1 fruit fly cellular context compared by ENCODE assay signal in genomic region chr3L:1794943-1795696, dm6.
A peak's percentile ranks its signal among the peaks of the same experiment; 100 is the strongest.
TF ChIP-seq lines count a peak whose summit lies in the region.

Gene alpha-Spec, minus strand, starts transcription at chr3L:1795328.
Gene dlt, minus strand, starts transcription at chr3L:1795328.
Gene Cdc37, plus strand, starts transcription at chr3L:1795392.

TF ChIP-seq in whole organism, embryonic, 481 proteins besides CTCF, POLR2A, EP300 and RAD21 (continued from another document):
- TF ChIP-seq shn (GFP tag; optimal IDR thresholded peaks at IDR 0.05; lab: Kevin White, UChicago) (no peak), ci (GFP tag; IDR thresholded peaks at IDR 0.05; lab: Robert Waterston, UW) (no peak), CG31441 (GFP tag; IDR thresholded peaks at IDR 0.05; lab: Robert Waterston, UW) (no peak), CG7963 (GFP tag; IDR thresholded peaks at IDR 0.05; lab: Robert Waterston, UW; ENCODE audit: partially characterized antibody) (peak; percentile 79), CG31365 (tag; optimal IDR thresholded peaks at IDR 0.05; lab: Kevin White, UChicago) (peak; percentile 9), kay (GFP tag; optimal IDR thresholded peaks at IDR 0.05; lab: Kevin White, UChicago) (no peak), CG13123 (GFP tag; optimal IDR thresholded peaks at IDR 0.05; lab: Kevin White, UChicago) (no peak), Ssrp (tag; optimal IDR thresholded peaks at IDR 0.05; lab: Kevin White, UChicago) (no peak), NfI (GFP tag; optimal IDR thresholded peaks at IDR 0.05; lab: Kevin White, UChicago) (peak; percentile 35), CG4617 (GFP tag; optimal IDR thresholded peaks at IDR 0.05; lab: Kevin White, UChicago; ENCODE audit: borderline replicate concordance) (peak; percentile 78), gcm (GFP tag; optimal IDR thresholded peaks at IDR 0.05; lab: Kevin White, UChicago) (no peak), tna (GFP tag; IDR thresholded peaks at IDR 0.05; lab: Robert Waterston, UW; ENCODE audit: partially characterized antibody) (peak; percentile 74), Sry-β (GFP tag; optimal IDR thresholded peaks at IDR 0.05; lab: Kevin White, UChicago) (no peak), CG17361 (GFP tag; IDR thresholded peaks at IDR 0.05; lab: Robert Waterston, UW) (no peak), YL-1 (GFP tag; optimal IDR thresholded peaks at IDR 0.05; lab: Kevin White, UChicago) (peak; percentile 85), tio (GFP tag; optimal IDR thresholded peaks at IDR 0.05; lab: Kevin White, UChicago) (no peak), ro (GFP tag; IDR thresholded peaks at IDR 0.05; lab: Robert Waterston, UW) (no peak), Bteb2 (GFP tag; optimal IDR thresholded peaks at IDR 0.05; lab: Kevin White, UChicago) (peak; percentile 6), psq (GFP tag; optimal IDR thresholded peaks at IDR 0.05; lab: Kevin White, UChicago) (no peak), CG14050 (GFP tag; IDR thresholded peaks at IDR 0.05; lab: Robert Waterston, UW) (no peak), CG10565 (GFP tag; optimal IDR thresholded peaks at IDR 0.05; lab: Kevin White, UChicago) (no peak), knrl (GFP tag; IDR thresholded peaks at IDR 0.05; lab: Robert Waterston, UW; ENCODE audit: partially characterized antibody) (peak; percentile 78), klu (GFP tag; IDR thresholded peaks at IDR 0.05; lab: Robert Waterston, UW) (no peak), CG16863 (GFP tag; optimal IDR thresholded peaks at IDR 0.05; lab: Kevin White, UChicago) (no peak), CG3281 (GFP tag; optimal IDR thresholded peaks at IDR 0.05; lab: Kevin White, UChicago) (no peak), vvl (GFP tag; IDR thresholded peaks at IDR 0.05; lab: Robert Waterston, UW) (no peak), trem (tag; optimal IDR thresholded peaks at IDR 0.05; lab: Kevin White, UChicago) (peak; percentile 92), HmgD (GFP tag; optimal IDR thresholded peaks at IDR 0.05; lab: Kevin White, UChicago) (peak; percentile 38), CG1832 (GFP tag; optimal IDR thresholded peaks at IDR 0.05; lab: Kevin White, UChicago) (no peak), lmd (GFP tag; IDR thresholded peaks at IDR 0.05; lab: Robert Waterston, UW) (peak; percentile 24; the same call in 1 of the 2 replicates), CG2199 (GFP tag; IDR thresholded peaks at IDR 0.05; lab: Robert Waterston, UW) (no peak), chinmo (GFP tag; IDR thresholded peaks at IDR 0.05; lab: Robert Waterston, UW; ENCODE audit: partially characterized antibody) (peak; percentile 88), repo (GFP tag; optimal IDR thresholded peaks at IDR 0.05; lab: Kevin White, UChicago) (no peak), CG12104 (GFP tag; optimal IDR thresholded peaks at IDR 0.05; lab: Kevin White, UChicago) (no peak), D19B (GFP tag; optimal IDR thresholded peaks at IDR 0.05; lab: Kevin White, UChicago) (no peak), CG2678 (tag; optimal IDR thresholded peaks at IDR 0.05; lab: Kevin White, UChicago) (no peak), gfzf (GFP tag; optimal IDR thresholded peaks at IDR 0.05; lab: Kevin White, UChicago) (peak; percentile 92), Drgx (GFP tag; IDR thresholded peaks at IDR 0.05; lab: Robert Waterston, UW) (no peak), Xrp1 (GFP tag; IDR thresholded peaks at IDR 0.05; lab: Robert Waterston, UW) (0 out of 2 replicates have a peak, but pooled peaks have one; percentile 9), CG7928 (GFP tag; optimal IDR thresholded peaks at IDR 0.05; lab: Kevin White, UChicago) (peak; percentile 34), Camta (GFP tag; optimal IDR thresholded peaks at IDR 0.05; lab: Kevin White, UChicago) (peak; percentile 6), Kr (GFP tag; optimal IDR thresholded peaks at IDR 0.05; lab: Kevin White, UChicago) (no peak), CG15479 (GFP tag; optimal IDR thresholded peaks at IDR 0.05; lab: Kevin White, UChicago) (peak; percentile 20), CG3407 (GFP tag; optimal IDR thresholded peaks at IDR 0.05; lab: Kevin White, UChicago) (no peak), pita (GFP tag; optimal IDR thresholded peaks at IDR 0.05; lab: Kevin White, UChicago) (no peak), cad (GFP tag; optimal IDR thresholded peaks at IDR 0.05; lab: Kevin White, UChicago) (no peak), GATAe (GFP tag; conservative IDR thresholded peaks at IDR 0.05; lab: Robert Waterston, UW) (no peak), H2.0 (GFP tag; IDR thresholded peaks at IDR 0.05; lab: Robert Waterston, UW) (no peak), CG8924 (tag; optimal IDR thresholded peaks at IDR 0.05; lab: Kevin White, UChicago) (peak; percentile 22), Pdp1 (GFP tag; optimal IDR thresholded peaks at IDR 0.05; lab: Kevin White, UChicago) (peak in 1 of 2 experiments; percentile 23), CG7357 (GFP tag; IDR thresholded peaks at IDR 0.05; lab: Robert Waterston, UW) (no peak), pan (optimal IDR thresholded peaks at IDR 0.05; lab: Kevin White, UChicago) (no peak), pan (GFP tag; optimal IDR thresholded peaks at IDR 0.05 in 1 of 2, IDR thresholded peaks at IDR 0.05 in 1 of 2) (no peak), ewg (GFP tag; optimal IDR thresholded peaks at IDR 0.05; lab: Kevin White, UChicago) (no peak), CG4328 (GFP tag; optimal IDR thresholded peaks at IDR 0.05; lab: Kevin White, UChicago) (no peak), CG11456 (GFP tag; IDR thresholded peaks at IDR 0.05; lab: Robert Waterston, UW) (no peak), HHEX (GFP tag; optimal IDR thresholded peaks at IDR 0.05; lab: Kevin White, UChicago) (no peak), CG15269 (tag; optimal IDR thresholded peaks at IDR 0.05; lab: Kevin White, UChicago) (no peak), cato (GFP tag; optimal IDR thresholded peaks at IDR 0.05; lab: Kevin White, UChicago; ENCODE audit: borderline replicate concordance) (no peak), Six4 (GFP tag; optimal IDR thresholded peaks at IDR 0.05; lab: Kevin White, UChicago) (no peak), pnt (GFP tag; optimal IDR thresholded peaks at IDR 0.05; lab: Kevin White, UChicago) (no peak), CG14441 (GFP tag; IDR thresholded peaks at IDR 0.05; lab: Robert Waterston, UW) (no peak), CG10209 (GFP tag; optimal IDR thresholded peaks at IDR 0.05; lab: Kevin White, UChicago) (peak; percentile 2), yki (optimal IDR thresholded peaks at IDR 0.05; lab: Kevin White, UChicago) (no peak), az2 (GFP tag; optimal IDR thresholded peaks at IDR 0.05; lab: Kevin White, UChicago) (no peak), odd (GFP tag; optimal IDR thresholded peaks at IDR 0.05; lab: Kevin White, UChicago) (no peak), bbx (GFP tag; IDR thresholded peaks at IDR 0.05; lab: Robert Waterston, UW; ENCODE audit: partially characterized antibody) (peak; percentile 60), Meics (GFP tag; optimal IDR thresholded peaks at IDR 0.05; lab: Kevin White, UChicago) (no peak), fd3F (GFP tag; optimal IDR thresholded peaks at IDR 0.05; lab: Kevin White, UChicago) (no peak), NC2β (GFP tag; optimal IDR thresholded peaks at IDR 0.05; lab: Kevin White, UChicago) (peak; percentile 37), eve (GFP tag; optimal IDR thresholded peaks at IDR 0.05; lab: Kevin White, UChicago) (no peak), Nf-YB (GFP tag; optimal IDR thresholded peaks at IDR 0.05; lab: Kevin White, UChicago) (peak; percentile 14), ems (GFP tag; optimal IDR thresholded peaks at IDR 0.05; lab: Kevin White, UChicago) (no peak), kni (GFP tag; optimal IDR thresholded peaks at IDR 0.05; lab: Kevin White, UChicago) (peak; percentile 40), dan (GFP tag; IDR thresholded peaks at IDR 0.05; lab: Robert Waterston, UW) (no peak), Doc3 (GFP tag; IDR thresholded peaks at IDR 0.05; lab: Robert Waterston, UW; ENCODE audit: partially characterized antibody) (peak; percentile 80), Dad (GFP tag; optimal IDR thresholded peaks at IDR 0.05; lab: Kevin White, UChicago) (no peak), cg (GFP tag; optimal IDR thresholded peaks at IDR 0.05; lab: Kevin White, UChicago) (peak; percentile 75), CG2116 (GFP tag; optimal IDR thresholded peaks at IDR 0.05; lab: Kevin White, UChicago) (peak; percentile 82), CG9727 (GFP tag; optimal IDR thresholded peaks at IDR 0.05; lab: Kevin White, UChicago) (peak; percentile 10), Ravus (GFP tag; IDR thresholded peaks at IDR 0.05; lab: Robert Waterston, UW) (no peak), CG15601 (tag; optimal IDR thresholded peaks at IDR 0.05; lab: Kevin White, UChicago) (peak; percentile 26), crc (GFP tag; optimal IDR thresholded peaks at IDR 0.05; lab: Kevin White, UChicago) (no peak), Max (GFP tag; optimal IDR thresholded peaks at IDR 0.05; lab: Kevin White, UChicago) (no peak), PHDP (tag; optimal IDR thresholded peaks at IDR 0.05; lab: Kevin White, UChicago) (peak; percentile 19), grn (GFP tag; optimal IDR thresholded peaks at IDR 0.05; lab: Kevin White, UChicago) (no peak), NC2α (GFP tag; optimal IDR thresholded peaks at IDR 0.05; lab: Kevin White, UChicago) (peak; percentile 8), hth (optimal IDR thresholded peaks at IDR 0.05; lab: Kevin White, UChicago) (no peak), fu2 (GFP tag; optimal IDR thresholded peaks at IDR 0.05; lab: Kevin White, UChicago) (no peak), sens-2 (GFP tag; IDR thresholded peaks at IDR 0.05; lab: Robert Waterston, UW) (no peak), grau (tag; optimal IDR thresholded peaks at IDR 0.05; lab: Kevin White, UChicago) (peak; percentile 48), CG10267 (tag; optimal IDR thresholded peaks at IDR 0.05; lab: Kevin White, UChicago) (peak; percentile 79), Abd-B (GFP tag; optimal IDR thresholded peaks at IDR 0.05; lab: Kevin White, UChicago) (no peak), Scr (GFP tag; IDR thresholded peaks at IDR 0.05; lab: Robert Waterston, UW; ENCODE audit: partially characterized antibody) (peak; percentile 78), emc (GFP tag; optimal IDR thresholded peaks at IDR 0.05; lab: Kevin White, UChicago) (no peak), CG12219 (GFP tag; optimal IDR thresholded peaks at IDR 0.05; lab: Kevin White, UChicago) (no peak), TFAM (GFP tag; optimal IDR thresholded peaks at IDR 0.05; lab: Kevin White, UChicago) (no peak), CG8388 (GFP tag; optimal IDR thresholded peaks at IDR 0.05; lab: Kevin White, UChicago) (peak; percentile 2), lola (GFP tag; optimal IDR thresholded peaks at IDR 0.05; lab: Kevin White, UChicago) (no peak), sna (GFP tag; IDR thresholded peaks at IDR 0.05; lab: Robert Waterston, UW; ENCODE audit: partially characterized antibody) (peak; percentile 78), Mrtf (GFP tag; IDR thresholded peaks at IDR 0.05; lab: Robert Waterston, UW) (no peak), Atf6 (GFP tag; IDR thresholded peaks at IDR 0.05; lab: Robert Waterston, UW) (no peak), CG18764 (GFP tag; optimal IDR thresholded peaks at IDR 0.05; lab: Kevin White, UChicago) (no peak), B-H2 (GFP tag; optimal IDR thresholded peaks at IDR 0.05; lab: Kevin White, UChicago) (no peak), ttk (GFP tag; IDR thresholded peaks at IDR 0.05; lab: Robert Waterston, UW) (no peak), crp (GFP tag; optimal IDR thresholded peaks at IDR 0.05; lab: Kevin White, UChicago) (peak in 1 of 2 experiments; percentile 50), gro (GFP tag; optimal IDR thresholded peaks at IDR 0.05; lab: Kevin White, UChicago) (peak; percentile 61), CkIIα-i1 (GFP tag; IDR thresholded peaks at IDR 0.05; lab: Robert Waterston, UW) (no peak), D (optimal IDR thresholded peaks at IDR 0.05; lab: Kevin White, UChicago) (no peak), D (GFP tag; optimal IDR thresholded peaks at IDR 0.05; lab: Kevin White, UChicago) (no peak), bowl (GFP tag; IDR thresholded peaks at IDR 0.05; lab: Robert Waterston, UW) (no peak), sug (tag; optimal IDR thresholded peaks at IDR 0.05; lab: Kevin White, UChicago) (peak; percentile 38), tx (GFP tag; optimal IDR thresholded peaks at IDR 0.05; lab: Kevin White, UChicago) (no peak), Gug (GFP tag; IDR thresholded peaks at IDR 0.05; lab: Robert Waterston, UW) (no peak), CG6791 (GFP tag; IDR thresholded peaks at IDR 0.05; lab: Robert Waterston, UW; ENCODE audit: partially characterized antibody) (peak; percentile 66; the same call in 2 of the 3 replicates), CG1792 (GFP tag; optimal IDR thresholded peaks at IDR 0.05; lab: Kevin White, UChicago) (no peak), dimm (GFP tag; IDR thresholded peaks at IDR 0.05; lab: Robert Waterston, UW) (no peak), CG2712 (tag; optimal IDR thresholded peaks at IDR 0.05; lab: Kevin White, UChicago) (peak; percentile 66), CG13296 (GFP tag; optimal IDR thresholded peaks at IDR 0.05; lab: Kevin White, UChicago) (no peak), CG18011 (GFP tag; optimal IDR thresholded peaks at IDR 0.05; lab: Kevin White, UChicago) (no peak), CG17912 (GFP tag; optimal IDR thresholded peaks at IDR 0.05; lab: Kevin White, UChicago) (no peak), BEAF-32 (GFP tag; optimal IDR thresholded peaks at IDR 0.05; lab: Kevin White, UChicago) (peak; percentile 86), CG1602 (GFP tag; optimal IDR thresholded peaks at IDR 0.05; lab: Kevin White, UChicago) (no peak), Sry-δ (GFP tag; optimal IDR thresholded peaks at IDR 0.05; lab: Kevin White, UChicago) (peak; percentile 80), Med (GFP tag; lab: Kevin White, UChicago) (peak; percentile 91), al (GFP tag; IDR thresholded peaks at IDR 0.05; lab: Robert Waterston, UW) (no peak)
